Fruit fly (Drosophila melanogaster) whole organism, adult: ENCODE results near the gene psd.

Experiments
- CG11617 ChIP-seq: fragments of 200-800 bp; sonication (Bioruptor generic); optimal IDR thresholded peaks from 2 replicates; lab custom pipeline; 2017; ENCODE audit warnings: mild to moderate bottlenecking, missing biosample characterization, missing genetic modification reagents, missing genetic modification characterization
- CG12768 ChIP-seq: fragments of 200-800 bp; sonication (Bioruptor generic); optimal IDR thresholded peaks from 2 replicates; lab custom pipeline; 2017; ENCODE audit warnings: missing biosample characterization, missing genetic modification characterization, mild to moderate bottlenecking, moderate library complexity, missing genetic modification reagents
- CG14711 ChIP-seq: fragments of 200-800 bp; sonication (Bioruptor generic); optimal IDR thresholded peaks from 2 replicates; lab custom pipeline; 2018; ENCODE audit warnings: missing biosample characterization, mild to moderate bottlenecking, missing genetic modification characterization, moderate library complexity
- CG1620 ChIP-seq: fragments of 200-800 bp; sonication (Bioruptor generic); optimal IDR thresholded peaks from 2 replicates; lab custom pipeline; 2016; ENCODE audit warnings: missing biosample characterization, missing genetic modification characterization
- CG33017 ChIP-seq: fragments of 200-800 bp; sonication (Bioruptor generic); optimal IDR thresholded peaks from 2 replicates; lab custom pipeline; 2018; ENCODE audit warnings: missing biosample characterization, mild to moderate bottlenecking, missing genetic modification characterization, moderate library complexity
- CG5204 ChIP-seq: fragments of 200-800 bp; sonication (Bioruptor generic); optimal IDR thresholded peaks from 2 replicates; lab custom pipeline; 2016; ENCODE audit warnings: missing biosample characterization, missing genetic modification characterization
- CG7045 ChIP-seq: fragments of 200-800 bp; sonication (Bioruptor generic); optimal IDR thresholded peaks from 2 replicates; lab custom pipeline; 2017; ENCODE audit warnings: missing biosample characterization, mild to moderate bottlenecking, missing genetic modification characterization
- CG7101 ChIP-seq: fragments of 200-800 bp; sonication (Bioruptor generic); optimal IDR thresholded peaks from 2 replicates; lab custom pipeline; 2018; ENCODE audit warnings: missing biosample characterization, mild to moderate bottlenecking, missing genetic modification characterization, moderate library complexity
- Clk ChIP-seq: fragments of 200-800 bp; sonication (Bioruptor generic); optimal IDR thresholded peaks from 2 replicates; lab custom pipeline; 2017; ENCODE audit warnings: missing biosample characterization, missing genetic modification characterization
- Crg-1 ChIP-seq: fragments of 200-800 bp; sonication (Bioruptor generic); optimal IDR thresholded peaks from 2 replicates; lab custom pipeline; 2016; ENCODE audit warnings: missing biosample characterization, missing genetic modification characterization
- Hr96 ChIP-seq: fragments of 200-800 bp; sonication (Bioruptor generic); optimal IDR thresholded peaks from 2 replicates; lab custom pipeline; 2016; ENCODE audit warnings: missing biosample characterization, missing genetic modification characterization
- Mnt ChIP-seq: fragments of 200-800 bp; sonication (Bioruptor generic); optimal IDR thresholded peaks from 2 replicates; lab custom pipeline; 2016; ENCODE audit warnings: missing biosample characterization, mild to moderate bottlenecking, missing genetic modification characterization
- bab1 ChIP-seq: fragments of 200-800 bp; sonication (Bioruptor generic); optimal IDR thresholded peaks from 3 replicates; lab custom pipeline; 2019; ENCODE audit warnings: missing biosample characterization, mild to moderate bottlenecking, missing genetic modification characterization, moderate library complexity
- cic ChIP-seq: fragments of 200-800 bp; sonication (Bioruptor generic); optimal IDR thresholded peaks from 2 replicates; lab custom pipeline; 2017; ENCODE audit warnings: missing biosample characterization, mild to moderate bottlenecking, missing genetic modification characterization, moderate library complexity
- cnc ChIP-seq, 2 experiments: fragments of >200 bp; optimal IDR thresholded peaks; 2 replicates each; lab custom pipeline; 2017
- kay ChIP-seq: fragments of 200-800 bp; sonication (Bioruptor generic); peaks from one replicate; lab custom pipeline; 2016; ENCODE audit warnings: missing biosample characterization, missing genetic modification characterization, borderline replicate concordance
- ovo ChIP-seq: fragments of 200-800 bp; sonication (Bioruptor generic); optimal IDR thresholded peaks from 2 replicates; lab custom pipeline; 2016; ENCODE audit warnings: missing biosample characterization, missing genetic modification characterization
- pad ChIP-seq: fragments of 200-800 bp; sonication (Bioruptor generic); optimal IDR thresholded peaks from 3 replicates; lab custom pipeline; 2017; ENCODE audit warnings: missing biosample characterization, missing genetic modification characterization, mild to moderate bottlenecking, moderate library complexity, missing genetic modification reagents
- tj ChIP-seq: fragments of 200-800 bp; sonication (Bioruptor generic); optimal IDR thresholded peaks from 3 replicates; lab custom pipeline; 2017; ENCODE audit warnings: missing biosample characterization, mild to moderate bottlenecking, missing genetic modification characterization, moderate library complexity
- toe ChIP-seq: fragments of 200-800 bp; sonication (Bioruptor generic); optimal IDR thresholded peaks from 2 replicates; lab custom pipeline; 2016; ENCODE audit warnings: missing biosample characterization, missing genetic modification characterization

psd gene

DNA sequence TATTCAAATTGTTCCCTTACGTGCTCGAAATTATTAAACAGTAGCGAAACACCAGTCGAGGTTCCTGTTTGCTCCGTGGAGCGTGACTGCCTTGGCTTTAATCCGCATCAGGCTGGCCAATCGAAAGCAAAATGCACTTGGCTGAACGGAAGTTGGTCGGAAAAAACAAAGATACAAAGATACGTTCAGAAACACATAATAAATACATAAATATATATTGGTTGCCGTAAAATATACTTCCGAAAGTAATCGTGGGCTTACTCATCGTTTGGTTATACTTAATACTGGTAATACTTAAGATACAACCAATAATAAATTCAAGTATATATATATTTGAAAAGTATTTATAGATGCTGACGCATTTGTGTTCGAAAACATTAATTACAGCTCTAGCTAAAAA lies at the start of gene psd:
psd (minus strand) TSS at position 101 of the 400 bp plus-strand sequence.
- no peak for TF ChIP-seq Clk (GFP tag; lab: Kevin White, UChicago)
- no peak for TF ChIP-seq cic
- TF ChIP-seq Crg-1 (GFP tag; lab: Kevin White, UChicago): no peak
- TF ChIP-seq CG5204: no peak
- no peak for TF ChIP-seq CG33017 (tag; lab: Kevin White, UChicago)
- no peak for TF ChIP-seq pad
- TF ChIP-seq tj (GFP tag; lab: Kevin White, UChicago): no peak
- no peak for TF ChIP-seq toe (GFP tag; lab: Kevin White, UChicago)
- TF ChIP-seq kay: no peak

DNA sequence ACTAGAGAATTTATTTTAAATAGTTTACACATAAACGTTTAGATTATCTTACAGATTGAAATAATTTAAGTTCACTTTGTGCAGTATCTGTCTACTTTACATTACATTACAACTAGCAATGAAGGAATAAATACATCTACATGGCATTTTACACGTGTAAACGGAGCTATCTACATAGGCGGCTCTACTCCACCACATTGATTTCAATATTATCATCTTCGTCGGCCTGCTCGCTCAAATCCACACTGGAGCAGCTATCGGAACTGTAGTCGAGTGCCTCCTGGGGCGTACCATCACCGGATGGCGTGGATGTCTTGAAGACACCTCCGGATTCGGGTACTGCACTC lies 48.3 kb upstream of the psd start:
- TF ChIP-seq cnc (optimal IDR thresholded peaks at IDR 0.05; lab: Kevin White, UChicago): no peak
- no peak for TF ChIP-seq kay
- TF ChIP-seq CG14711 (tag; lab: Kevin White, UChicago): no peak
- TF ChIP-seq CG33017 (tag; lab: Kevin White, UChicago): no peak
- no peak for TF ChIP-seq Mnt

DNA sequence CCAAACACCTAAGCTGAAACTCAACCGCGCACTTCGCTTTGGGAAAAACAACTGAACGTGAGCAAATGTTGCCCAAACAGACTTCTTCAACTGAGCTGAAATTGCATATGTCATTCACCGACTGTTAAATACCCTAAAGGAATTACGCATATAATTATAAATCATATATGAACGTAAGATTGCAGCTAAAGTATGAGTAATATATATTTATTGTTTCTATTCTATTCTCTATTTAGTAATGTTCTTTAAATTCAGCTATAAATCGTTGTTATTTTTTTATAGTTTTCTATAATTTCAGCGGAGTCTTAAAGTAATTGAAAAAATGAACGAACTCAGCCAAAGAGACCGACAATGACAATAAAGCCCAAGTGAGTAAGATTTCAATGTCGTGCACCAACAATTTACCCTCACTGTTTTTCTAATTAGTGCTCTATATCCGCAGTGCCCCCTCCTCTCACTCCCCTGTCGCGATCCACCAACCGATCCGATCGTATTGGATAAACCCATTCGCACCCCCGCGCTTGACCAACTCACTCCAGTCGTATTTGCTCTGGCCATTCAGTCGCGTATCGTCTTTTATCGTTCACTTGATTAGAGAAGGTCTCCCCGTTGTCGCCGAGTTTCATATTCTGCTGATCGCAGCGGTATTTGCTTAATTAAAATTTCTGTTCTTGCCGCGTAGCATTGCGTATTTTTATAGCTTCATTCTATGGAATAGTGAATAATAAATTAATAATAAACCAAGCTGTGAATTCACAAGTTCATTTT lies 47.7 kb upstream of the psd start, which contains the start of gene CG9098:
CG9098 (minus strand) TSS at position 36 of the 768 bp plus-strand sequence.
- TF ChIP-seq tj (GFP tag; lab: Kevin White, UChicago) (peak; percentile 91), bab1 (GFP tag; lab: Kevin White, UChicago) (peak; percentile 57), Hr96 (GFP tag; lab: Kevin White, UChicago) (no peak), kay (no peak)

DNA sequence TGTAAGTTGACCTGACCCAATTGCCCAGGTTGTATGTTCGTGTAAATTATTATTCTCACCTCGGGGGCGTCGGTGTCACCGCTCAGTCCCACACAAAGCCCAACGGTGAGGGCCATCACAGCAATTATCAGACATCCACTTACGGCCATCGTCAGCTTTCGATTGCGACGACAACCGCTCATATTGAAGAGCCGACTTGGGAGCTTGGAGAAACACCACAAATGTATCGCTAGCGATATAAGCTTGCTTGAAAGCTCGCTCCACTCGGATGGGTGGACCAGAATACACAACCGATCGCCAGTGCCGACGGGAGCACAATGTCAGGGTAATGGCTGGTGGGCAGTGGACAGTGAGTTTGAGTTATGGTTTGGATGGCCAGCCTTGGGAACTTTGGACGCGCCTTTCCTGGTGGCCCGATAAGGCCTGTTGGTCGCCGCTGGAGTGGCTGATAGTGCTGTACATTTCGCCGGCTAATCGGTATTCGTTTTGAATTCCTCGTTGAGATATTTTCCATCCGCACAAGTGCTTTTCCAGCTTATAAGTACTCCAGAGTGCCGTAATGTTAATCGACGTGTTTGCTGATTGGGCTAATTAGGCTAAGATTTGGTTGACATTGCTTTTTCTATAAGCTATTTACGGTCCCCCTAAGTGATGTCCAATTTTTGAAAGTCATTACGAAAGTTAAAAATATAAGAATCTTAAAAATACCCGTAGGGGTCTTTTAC lies 41.9 kb upstream of the psd start, which contains the start of gene Gal:
Gal (minus strand) TSS at position 320 of the 725 bp plus-strand sequence.
- TF ChIP-seq CG12768 (GFP tag; lab: Kevin White, UChicago) (peak; percentile 27), kay (no peak)

DNA sequence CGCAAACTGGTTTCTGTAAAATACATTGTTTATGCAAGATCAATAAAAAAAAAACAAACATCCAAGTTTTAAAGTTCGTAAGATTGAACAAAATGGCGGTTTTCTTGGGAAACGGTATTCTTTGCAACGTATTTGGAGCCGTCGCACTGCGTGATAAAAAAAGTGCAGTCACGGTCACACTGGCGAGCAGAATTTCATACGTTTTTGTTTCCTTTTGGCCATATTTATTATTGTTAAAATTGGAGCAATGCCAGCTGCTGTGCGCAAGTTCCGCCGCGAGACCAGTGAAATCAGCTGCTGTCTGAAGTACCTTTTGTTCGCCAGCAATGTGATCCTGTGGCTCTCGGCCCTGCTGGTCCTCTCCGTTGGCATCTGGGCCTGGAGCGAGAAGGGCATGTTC lies 35.3 kb upstream of the psd start, which contains the start of gene Tsp26A:
Tsp26A (plus strand) TSS at position 164 of the 400 bp plus-strand sequence.
- TF ChIP-seq pad (no peak), kay (no peak), CG33017 (tag; lab: Kevin White, UChicago) (no peak), Mnt (no peak), Clk (GFP tag; lab: Kevin White, UChicago) (no peak), CG14711 (tag; lab: Kevin White, UChicago) (no peak), tj (GFP tag; lab: Kevin White, UChicago) (no peak), CG7045 (GFP tag; lab: Kevin White, UChicago) (no peak), CG12768 (GFP tag; lab: Kevin White, UChicago) (no peak), bab1 (GFP tag; lab: Kevin White, UChicago) (no peak), Crg-1 (GFP tag; lab: Kevin White, UChicago) (no peak), CG7101 (no peak), cnc (optimal IDR thresholded peaks at IDR 0.05; lab: Kevin White, UChicago) (no peak)

DNA sequence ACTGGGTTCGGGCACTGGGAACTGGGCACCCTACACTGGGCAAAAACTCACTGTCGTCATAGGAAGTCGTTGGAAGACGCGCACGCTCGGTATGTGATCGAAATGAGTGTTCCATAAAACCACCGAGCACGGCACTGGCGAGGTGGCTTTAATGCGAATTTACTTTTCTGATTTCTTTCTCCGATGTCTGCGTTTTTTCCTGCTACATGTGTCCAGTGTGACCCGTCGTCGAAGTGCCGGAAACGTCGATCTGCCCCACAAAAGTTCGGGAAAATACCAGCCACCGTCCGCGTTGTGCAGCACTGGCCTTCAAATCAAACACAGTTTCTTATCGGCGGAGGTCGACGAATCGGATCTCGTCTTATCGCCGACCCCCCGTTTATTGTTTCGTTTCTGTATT lies 34.5 kb upstream of the psd start, which contains the start of gene Kdm5:
Kdm5 (minus strand) TSS at position 255 of the 400 bp plus-strand sequence.
- no peak for TF ChIP-seq Hr96 (GFP tag; lab: Kevin White, UChicago)
- no peak for TF ChIP-seq CG11617 (GFP tag; lab: Kevin White, UChicago)
- no peak for TF ChIP-seq ovo (GFP tag; lab: Kevin White, UChicago)
- peak; percentile 76 for TF ChIP-seq Mnt
- peak; percentile 38 for TF ChIP-seq bab1 (GFP tag; lab: Kevin White, UChicago)
- no peak for TF ChIP-seq CG7045 (GFP tag; lab: Kevin White, UChicago)
- no peak for TF ChIP-seq toe (GFP tag; lab: Kevin White, UChicago)
- peak; percentile 72 for TF ChIP-seq Crg-1 (GFP tag; lab: Kevin White, UChicago)
- peak; percentile 32 for TF ChIP-seq CG14711 (tag; lab: Kevin White, UChicago)
- TF ChIP-seq CG33017 (tag; lab: Kevin White, UChicago): peak; percentile 39
- TF ChIP-seq Clk (GFP tag; lab: Kevin White, UChicago): peak; percentile 8
- TF ChIP-seq CG12768 (GFP tag; lab: Kevin White, UChicago): peak; percentile 24
- peak; percentile 32 for TF ChIP-seq cic
- peak; percentile 28 for TF ChIP-seq CG1620 (GFP tag; lab: Kevin White, UChicago)
- TF ChIP-seq tj (GFP tag; lab: Kevin White, UChicago): peak; percentile 10
- TF ChIP-seq CG7101: peak; percentile 66
- no peak for TF ChIP-seq CG5204
- no peak for TF ChIP-seq kay
- peak; percentile 40 for TF ChIP-seq pad
- no peak for TF ChIP-seq cnc (optimal IDR thresholded peaks at IDR 0.05; lab: Kevin White, UChicago)

DNA sequence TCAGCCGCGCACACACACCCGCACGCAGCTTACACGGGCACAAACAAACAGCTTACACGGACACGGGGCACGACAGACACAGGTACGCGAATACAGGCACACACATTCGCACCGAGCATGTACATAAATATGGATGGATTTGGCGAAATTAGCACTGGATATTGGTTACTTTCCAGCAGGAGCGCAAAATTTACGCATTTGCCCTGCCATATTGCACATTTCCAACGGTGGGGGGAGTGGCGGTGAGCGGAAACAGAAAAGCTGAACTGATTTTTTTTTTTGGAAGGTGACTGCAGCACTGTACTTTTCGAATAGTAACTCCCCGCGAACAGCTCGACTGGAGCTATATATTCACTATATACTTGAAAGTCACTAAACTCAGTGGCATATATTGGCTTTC lies 33.6 kb upstream of the psd start:
- TF ChIP-seq CG12768 (GFP tag; lab: Kevin White, UChicago) (no peak), CG11617 (GFP tag; lab: Kevin White, UChicago) (no peak), CG14711 (tag; lab: Kevin White, UChicago) (no peak), Mnt (no peak), tj (GFP tag; lab: Kevin White, UChicago) (no peak), CG7101 (no peak), CG1620 (GFP tag; lab: Kevin White, UChicago) (no peak)
